Fruit fly (Drosophila melanogaster) whole organism, prepupa: ENCODE measurements around the gene CG10171.

ENCODE experiments used
- Blimp-1 ChIP-seq: fragments of 200-800 bp; sonication (Bioruptor generic); optimal IDR thresholded peaks from 3 replicates; lab custom pipeline; 2017; ENCODE audit warnings: missing biosample characterization, missing genetic modification characterization, mild to moderate bottlenecking, moderate library complexity, missing genetic modification reagents
- CG10669 ChIP-seq: fragments of 200-800 bp; sonication (Bioruptor generic); optimal IDR thresholded peaks from 3 replicates; lab custom pipeline; 2018; ENCODE audit warnings: missing biosample characterization, mild to moderate bottlenecking, missing genetic modification characterization, moderate library complexity
- CG11902 ChIP-seq: fragments of 200-800 bp; sonication (Bioruptor generic); optimal IDR thresholded peaks from 3 replicates; lab custom pipeline; 2016; ENCODE audit warnings: missing biosample characterization, missing genetic modification characterization
- CG15336 ChIP-seq: fragments of 200-800 bp; sonication (Bioruptor generic); IDR thresholded peaks from 2 replicates; pipeline ENCODE4 v1.3.6; 2022; ENCODE audit warnings: missing biosample characterization, missing genetic modification characterization
- CG31627 ChIP-seq: fragments of 200-800 bp; sonication (Bioruptor generic); optimal IDR thresholded peaks from 3 replicates; lab custom pipeline; 2016; ENCODE audit warnings: missing biosample characterization, missing genetic modification characterization
- CG34406 ChIP-seq: fragments of 200-800 bp; sonication (Bioruptor generic); optimal IDR thresholded peaks from 3 replicates; lab custom pipeline; 2016; ENCODE audit warnings: missing biosample characterization, missing genetic modification characterization
- CG6163 ChIP-seq: fragments of 200-800 bp; sonication (Bioruptor generic); IDR thresholded peaks from 3 replicates; pipeline ENCODE4 v1.3.6; 2022; ENCODE audit warnings: missing biosample characterization, missing genetic modification characterization
- CG6276 ChIP-seq: fragments of 200-800 bp; sonication (Bioruptor generic); optimal IDR thresholded peaks from 2 replicates; lab custom pipeline; 2017; ENCODE audit warnings: missing biosample characterization, mild to moderate bottlenecking, missing genetic modification characterization
- CG6792 ChIP-seq: fragments of 200-800 bp; sonication (Bioruptor generic); optimal IDR thresholded peaks from 3 replicates; lab custom pipeline; 2016; ENCODE audit warnings: missing biosample characterization, missing genetic modification characterization
- CG6808 ChIP-seq: fragments of 200-800 bp; sonication (Bioruptor generic); optimal IDR thresholded peaks from 3 replicates; lab custom pipeline; 2017; ENCODE audit warnings: missing biosample characterization, missing genetic modification characterization, mild to moderate bottlenecking, moderate library complexity, missing genetic modification reagents
- CG6854 ChIP-seq: fragments of 200-800 bp; sonication (Bioruptor generic); optimal IDR thresholded peaks from 2 replicates; lab custom pipeline; 2017; ENCODE audit warnings: missing biosample characterization, mild to moderate bottlenecking, missing genetic modification characterization
- CG7368 ChIP-seq: fragments of 200-800 bp; sonication (Bioruptor generic); optimal IDR thresholded peaks from 3 replicates; lab custom pipeline; 2016; ENCODE audit warnings: missing biosample characterization, missing genetic modification characterization
- CG8119 ChIP-seq: fragments of 200-800 bp; sonication (Bioruptor generic); IDR thresholded peaks from 3 replicates; pipeline ENCODE4 v1.3.6; 2022; ENCODE audit warnings: missing biosample characterization, missing genetic modification characterization
- CG8319 ChIP-seq: fragments of 200-800 bp; sonication (Bioruptor generic); optimal IDR thresholded peaks from 3 replicates; lab custom pipeline; 2016; ENCODE audit warnings: missing biosample characterization, missing genetic modification characterization
- CG8632 ChIP-seq: fragments of 200-800 bp; sonication (Bioruptor generic); optimal IDR thresholded peaks from 3 replicates; lab custom pipeline; 2016; ENCODE audit warnings: missing biosample characterization, missing genetic modification characterization
- CG9139 ChIP-seq: fragments of 200-800 bp; sonication (Bioruptor generic); optimal IDR thresholded peaks from 3 replicates; lab custom pipeline; 2017; ENCODE audit warnings: missing biosample characterization, mild to moderate bottlenecking, missing genetic modification characterization
- Eip78C ChIP-seq: fragments of 200-800 bp; sonication (Bioruptor generic); peaks from one replicate; lab custom pipeline; 2016; ENCODE audit warnings: missing biosample characterization, missing genetic modification characterization
- Eip93F ChIP-seq: fragments of 200-800 bp; sonication (Bioruptor generic); optimal IDR thresholded peaks from 2 replicates; lab custom pipeline; 2016; ENCODE audit warnings: missing biosample characterization, mild to moderate bottlenecking, missing genetic modification characterization
- Ets21C ChIP-seq: fragments of 200-800 bp; sonication (Bioruptor generic); optimal IDR thresholded peaks from 3 replicates; lab custom pipeline; 2016; ENCODE audit warnings: missing biosample characterization, missing genetic modification characterization
- Gug ChIP-seq: fragments of 200-800 bp; sonication (Bioruptor generic); IDR thresholded peaks from 2 replicates; pipeline ENCODE4 v1.3.6; 2022; ENCODE audit warnings: missing biosample characterization, missing genetic modification characterization
- Hr39 ChIP-seq: fragments of 200-800 bp; sonication (Bioruptor generic); optimal IDR thresholded peaks from 2 replicates; lab custom pipeline; 2016; ENCODE audit warnings: missing biosample characterization, missing genetic modification characterization
- Hr4 ChIP-seq: fragments of 200-800 bp; sonication (Bioruptor generic); optimal IDR thresholded peaks from 3 replicates; lab custom pipeline; 2016; ENCODE audit warnings: missing biosample characterization, missing genetic modification characterization
- Met ChIP-seq: fragments of 200-800 bp; sonication (Bioruptor generic); optimal IDR thresholded peaks from 3 replicates; lab custom pipeline; 2016; ENCODE audit warnings: missing biosample characterization, missing genetic modification characterization
- Smox ChIP-seq: fragments of 200-800 bp; sonication (Bioruptor generic); optimal IDR thresholded peaks from 3 replicates; lab custom pipeline; 2016; ENCODE audit warnings: missing biosample characterization, missing genetic modification characterization
- Sox14 ChIP-seq: fragments of 200-800 bp; sonication (Bioruptor generic); optimal IDR thresholded peaks from 3 replicates; lab custom pipeline; 2016; ENCODE audit warnings: missing biosample characterization, missing genetic modification characterization
- Sox15 ChIP-seq: fragments of 200-800 bp; sonication (Bioruptor generic); optimal IDR thresholded peaks from 3 replicates; lab custom pipeline; 2016; ENCODE audit warnings: missing biosample characterization, missing genetic modification characterization
- achi ChIP-seq: fragments of 200-800 bp; sonication (Bioruptor generic); optimal IDR thresholded peaks from 3 replicates; lab custom pipeline; 2016; ENCODE audit warnings: missing biosample characterization, missing genetic modification characterization
- acj6 ChIP-seq: fragments of 200-800 bp; sonication (Bioruptor generic); optimal IDR thresholded peaks from 3 replicates; lab custom pipeline; 2016; ENCODE audit warnings: missing biosample characterization, missing genetic modification characterization
- cyc ChIP-seq: fragments of 200-800 bp; sonication (Bioruptor generic); optimal IDR thresholded peaks from 3 replicates; lab custom pipeline; 2016; ENCODE audit warnings: missing biosample characterization, missing genetic modification characterization
- dac ChIP-seq: fragments of 200-800 bp; sonication (Bioruptor generic); optimal IDR thresholded peaks from 2 replicates; lab custom pipeline; 2017; ENCODE audit warnings: missing biosample characterization, mild to moderate bottlenecking, missing genetic modification characterization
- dsx ChIP-seq: fragments of 200-800 bp; optimal IDR thresholded peaks from 3 replicates; lab custom pipeline; 2019; ENCODE audit warnings: missing biosample characterization, mild to moderate bottlenecking, missing genetic modification characterization, moderate library complexity; ENCODE audit not compliant: poor library complexity, severe bottlenecking
- eg ChIP-seq: fragments of 200-800 bp; sonication (Bioruptor generic); IDR thresholded peaks from 3 replicates; pipeline ENCODE4 v1.3.6; 2022; ENCODE audit warnings: missing biosample characterization, missing genetic modification characterization
- esn ChIP-seq: fragments of 200-800 bp; sonication (Bioruptor generic); optimal IDR thresholded peaks from 2 replicates; lab custom pipeline; 2016; ENCODE audit warnings: missing biosample characterization, mild to moderate bottlenecking, missing genetic modification characterization, moderate library complexity
- fd59A ChIP-seq: fragments of 200-800 bp; sonication (Bioruptor generic); optimal IDR thresholded peaks from 2 replicates; lab custom pipeline; 2017; ENCODE audit warnings: missing biosample characterization, mild to moderate bottlenecking, missing genetic modification characterization, missing genetic modification reagents
- fkh ChIP-seq: fragments of 200-800 bp; sonication (Bioruptor generic); optimal IDR thresholded peaks from 3 replicates; lab custom pipeline; 2017; ENCODE audit warnings: missing biosample characterization, mild to moderate bottlenecking, missing genetic modification characterization, moderate library complexity
- lz ChIP-seq: fragments of 200-800 bp; sonication (Bioruptor generic); optimal IDR thresholded peaks from 3 replicates; lab custom pipeline; 2016; ENCODE audit warnings: missing biosample characterization, missing genetic modification characterization
- spab ChIP-seq: fragments of 200-800 bp; sonication (Bioruptor generic); optimal IDR thresholded peaks from 2 replicates; lab custom pipeline; 2017; ENCODE audit warnings: missing biosample characterization, mild to moderate bottlenecking, missing genetic modification characterization, missing genetic modification reagents
- ss ChIP-seq, 2 experiments: fragments of 200-800 bp; sonication (Bioruptor generic); optimal IDR thresholded peaks; 2 replicates in 1 of 2; 3 replicates in 1 of 2; lab custom pipeline; 2017 to 2018; ENCODE audit warnings: mild to moderate bottlenecking in 2 of 2, missing biosample characterization in 2 of 2, missing genetic modification characterization in 2 of 2, moderate library complexity in 1 of 2
- svp ChIP-seq: fragments of 200-800 bp; sonication (Bioruptor generic); peaks from one replicate; lab custom pipeline; 2016; ENCODE audit warnings: missing biosample characterization, missing genetic modification characterization
- topi ChIP-seq: fragments of 200-800 bp; sonication (Bioruptor generic); optimal IDR thresholded peaks from 3 replicates; lab custom pipeline; 2016; ENCODE audit warnings: missing biosample characterization, missing genetic modification characterization
- vri ChIP-seq: fragments of 200-800 bp; sonication (Bioruptor generic); optimal IDR thresholded peaks from 3 replicates; lab custom pipeline; 2016; ENCODE audit warnings: missing biosample characterization, mild to moderate bottlenecking, missing genetic modification characterization

CG10171 gene

DNA sequence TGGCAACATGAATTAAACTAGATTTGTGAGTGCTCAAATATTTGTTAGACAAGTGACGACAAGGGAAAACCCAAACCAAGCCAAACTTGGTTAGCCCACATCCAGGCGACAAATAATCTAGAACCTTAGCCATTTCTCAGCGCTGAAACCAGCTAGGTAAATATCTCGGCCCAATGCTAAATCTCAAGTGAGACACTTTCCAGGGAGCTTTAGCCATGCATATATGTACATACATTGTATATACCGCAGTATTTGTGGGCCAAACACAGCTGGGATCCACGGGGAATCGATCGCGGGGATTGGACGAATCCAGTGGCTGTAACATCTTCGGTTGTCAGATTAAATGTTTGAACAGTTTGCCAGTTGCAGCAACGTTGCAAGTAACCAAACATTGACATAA is 9.9 kb upstream of the CG10171 start:
- TF ChIP-seq eg (GFP tag; lab: Robert Waterston, UW) (no peak), fkh (GFP tag; lab: Kevin White, UChicago) (peak; percentile 72)

- peak; percentile 55 for TF ChIP-seq cyc (GFP tag; lab: Kevin White, UChicago)
- peak; percentile 59 for TF ChIP-seq CG34406 (GFP tag; lab: Kevin White, UChicago)
- peak; percentile 88 for TF ChIP-seq Eip78C
- no peak for TF ChIP-seq CG7368
- peak; percentile 58 for TF ChIP-seq topi (GFP tag; lab: Kevin White, UChicago)
- no peak for TF ChIP-seq CG10669 (GFP tag; lab: Kevin White, UChicago)
- TF ChIP-seq CG31627 (GFP tag; lab: Kevin White, UChicago), result peak; percentile 21
- peak; percentile 11 for TF ChIP-seq Blimp-1
- no peak for TF ChIP-seq Hr39
- peak; percentile 51 for TF ChIP-seq CG8632
- peak; percentile 19 for TF ChIP-seq CG6854 (GFP tag; lab: Kevin White, UChicago)
- peak; percentile 37 for TF ChIP-seq CG11902 (GFP tag; lab: Kevin White, UChicago)
- peak; percentile 19 for TF ChIP-seq Smox
- no peak for TF ChIP-seq fkh (GFP tag; lab: Kevin White, UChicago)
- TF ChIP-seq CG6276 (GFP tag; lab: Kevin White, UChicago), result no peak
- peak; percentile 21 for TF ChIP-seq CG8319 (GFP tag; lab: Kevin White, UChicago)
- peak; percentile 46 for TF ChIP-seq CG6792 (GFP tag; lab: Kevin White, UChicago)
- peak; percentile 30 for TF ChIP-seq acj6
- peak; percentile 42 for TF ChIP-seq lz (GFP tag; lab: Kevin White, UChicago)
- TF ChIP-seq Hr4 (GFP tag; lab: Kevin White, UChicago), result no peak
- TF ChIP-seq spab (GFP tag; lab: Kevin White, UChicago), result peak; percentile 9
- peak; percentile 29 for TF ChIP-seq achi (GFP tag; lab: Kevin White, UChicago)
- TF ChIP-seq Sox15 (GFP tag; lab: Kevin White, UChicago), result no peak
- TF ChIP-seq CG6808, result peak; percentile 28
- peak; percentile 74 for TF ChIP-seq svp (GFP tag; lab: Kevin White, UChicago)
- no peak for TF ChIP-seq CG9139 (GFP tag; lab: Kevin White, UChicago)
These were observed 5.8 kb upstream of the CG10171 start for dm6 chr3L:13393538-13393937.

- peak; percentile 22 for TF ChIP-seq svp (GFP tag; lab: Kevin White, UChicago)
- TF ChIP-seq CG15336 (GFP tag; lab: Robert Waterston, UW), result no peak
- TF ChIP-seq, all 60 proteins: peak for 1
These were observed 2.1 kb upstream of the CG10171 start, which contains the start of gene Poc1 for dm6 chr3L:13389834-13390233. Gene Poc1 (minus strand): TSS chr3L:13390006.

DNA sequence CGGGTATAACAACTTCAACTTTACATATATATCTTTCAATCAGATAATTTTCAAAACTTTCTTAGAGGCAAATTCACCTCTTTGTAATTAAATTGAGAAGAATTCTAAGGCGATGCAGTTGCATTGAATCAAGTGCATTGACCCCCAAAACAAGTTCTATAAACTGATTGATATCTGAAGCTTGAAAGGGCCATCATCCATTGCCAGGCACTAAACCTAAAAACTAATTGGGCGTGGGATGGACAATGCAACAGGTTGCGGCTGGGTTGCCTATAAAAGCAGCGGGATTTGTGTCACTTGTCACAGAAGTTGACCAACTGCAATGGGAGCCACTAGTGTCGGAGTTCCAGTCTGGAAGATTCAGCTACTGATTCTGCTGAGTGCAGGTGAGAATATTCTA is 3.2 kb downstream of the CG10171 start, which contains the start of gene CG14110:
Gene CG14110, plus strand, starts transcription at position 301 of the 400 bp plus-strand sequence.
- TF ChIP-seq dac (GFP tag; lab: Kevin White, UChicago), result no peak
- no peak for TF ChIP-seq CG8119
- TF ChIP-seq fkh (GFP tag; lab: Kevin White, UChicago), result no peak
- TF ChIP-seq Ets21C (GFP tag; lab: Kevin White, UChicago), result no peak
- TF ChIP-seq CG10669 (GFP tag; lab: Kevin White, UChicago), result no peak
- no peak for TF ChIP-seq dsx (GFP tag; lab: Kevin White, UChicago)
- TF ChIP-seq Met (GFP tag; lab: Kevin White, UChicago), result no peak
- TF ChIP-seq Smox, result no peak
- no peak for TF ChIP-seq Sox14 (GFP tag; lab: Kevin White, UChicago)
- no peak for TF ChIP-seq CG34406 (GFP tag; lab: Kevin White, UChicago)
- TF ChIP-seq ss (GFP tag; optimal IDR thresholded peaks at IDR 0.05; lab: Kevin White, UChicago), result no peak
- no peak for TF ChIP-seq CG6163 (GFP tag; lab: Robert Waterston, UW)
- TF ChIP-seq fd59A (GFP tag; lab: Kevin White, UChicago), result no peak
- no peak for TF ChIP-seq esn (GFP tag; lab: Kevin White, UChicago)
- TF ChIP-seq Gug (GFP tag; lab: Robert Waterston, UW), result no peak
- no peak for TF ChIP-seq svp (GFP tag; lab: Kevin White, UChicago)
- no peak for TF ChIP-seq vri (GFP tag; lab: Kevin White, UChicago)
- TF ChIP-seq Blimp-1, result no peak
- TF ChIP-seq Eip93F (GFP tag; lab: Kevin White, UChicago), result no peak
- no peak for TF ChIP-seq CG9139 (GFP tag; lab: Kevin White, UChicago)
